Fruit fly (Drosophila melanogaster) whole organism, embryonic: ENCODE data around the gene Sf3b1.

Experiments used
- Adf1 ChIP-seq: fragments of 200-800 bp; sonication (Bioruptor generic); IDR thresholded peaks from 2 replicates; pipeline ENCODE4 v1.3.6; 2022; ENCODE audit warnings: missing biosample characterization, missing genetic modification characterization
- Atf3 ChIP-seq: fragments of 200-800 bp; sonication (Bioruptor generic); optimal IDR thresholded peaks from 3 replicates; lab custom pipeline; 2016; ENCODE audit warnings: missing biosample characterization, missing genetic modification characterization
- Awh ChIP-seq: fragments of 200-800 bp; sonication (Bioruptor generic); IDR thresholded peaks from 2 replicates; pipeline ENCODE4, ENCODE4 v1.3.6; 2022; ENCODE audit warnings: missing biosample characterization, missing genetic modification characterization
- CG10431 ChIP-seq: fragments of 200-800 bp; sonication (Bioruptor generic); optimal IDR thresholded peaks from 3 replicates; lab custom pipeline; 2018; ENCODE audit warnings: missing biosample characterization, mild to moderate bottlenecking, missing genetic modification characterization
- CG11093 ChIP-seq: fragments of 200-800 bp; sonication (Bioruptor generic); IDR thresholded peaks from 3 replicates; pipeline ENCODE4 v1.3.6; 2022; ENCODE audit warnings: missing biosample characterization, missing genetic modification characterization
- CG11696 ChIP-seq: fragments of 200-800 bp; sonication (Bioruptor generic); IDR thresholded peaks from 2 replicates; pipeline ENCODE4 v1.3.6; 2022; ENCODE audit warnings: missing biosample characterization, missing genetic modification characterization
- CG11723 ChIP-seq: fragments of 200-800 bp; sonication (Bioruptor generic); optimal IDR thresholded peaks from 2 replicates; lab custom pipeline; 2017; ENCODE audit warnings: missing biosample characterization, mild to moderate bottlenecking, missing genetic modification characterization
- CG12219 ChIP-seq: fragments of 200-800 bp; sonication (Bioruptor generic); optimal IDR thresholded peaks from 3 replicates; lab custom pipeline; 2018; ENCODE audit warnings: missing biosample characterization, mild to moderate bottlenecking, missing genetic modification characterization
- CG12391 ChIP-seq: fragments of 200-800 bp; sonication (Bioruptor generic); optimal IDR thresholded peaks from 3 replicates; lab custom pipeline; 2018; ENCODE audit warnings: missing biosample characterization, mild to moderate bottlenecking, missing genetic modification characterization, moderate library complexity
- CG13424 ChIP-seq: fragments of 200-800 bp; sonication (Bioruptor generic); optimal IDR thresholded peaks from 2 replicates; lab custom pipeline; 2019; ENCODE audit warnings: missing biosample characterization, mild to moderate bottlenecking, missing genetic modification characterization, moderate library complexity
- CG14050 ChIP-seq: fragments of 200-800 bp; sonication (Bioruptor generic); IDR thresholded peaks from 3 replicates; pipeline ENCODE4 v1.3.6; 2022; ENCODE audit warnings: missing biosample characterization, missing genetic modification characterization
- CG1602 ChIP-seq: fragments of 200-800 bp; sonication (Bioruptor generic); optimal IDR thresholded peaks from 3 replicates; lab custom pipeline; 2016; ENCODE audit warnings: missing biosample characterization, missing genetic modification characterization
- CG17328 ChIP-seq: fragments of 200-800 bp; sonication (Bioruptor generic); IDR thresholded peaks from 2 replicates; pipeline ENCODE4 v1.3.6; 2022; ENCODE audit warnings: missing biosample characterization, missing genetic modification characterization
- CG17359 ChIP-seq: fragments of 200-800 bp; sonication (Bioruptor generic); optimal IDR thresholded peaks from 3 replicates; lab custom pipeline; 2018; ENCODE audit warnings: missing biosample characterization, mild to moderate bottlenecking, missing genetic modification characterization, moderate library complexity
- CG17361 ChIP-seq: fragments of 200-800 bp; sonication (Bioruptor generic); IDR thresholded peaks from 3 replicates; pipeline ENCODE4 v1.3.6; 2022; ENCODE audit warnings: missing biosample characterization, missing genetic modification characterization
- CG2129 ChIP-seq: fragments of 200-800 bp; sonication (Bioruptor generic); IDR thresholded peaks from 2 replicates; pipeline ENCODE4 v1.3.6; 2022; ENCODE audit warnings: missing biosample characterization, missing genetic modification characterization; ENCODE audit not compliant: partially characterized antibody
- CG2712 ChIP-seq: fragments of 200-800 bp; optimal IDR thresholded peaks from 3 replicates; lab custom pipeline; 2019; ENCODE audit warnings: missing biosample characterization, mild to moderate bottlenecking, missing genetic modification characterization, moderate library complexity
- CG34224 ChIP-seq: fragments of 200-800 bp; sonication (Bioruptor generic); IDR thresholded peaks from 3 replicates; pipeline ENCODE4 v1.3.6; 2022; ENCODE audit warnings: missing biosample characterization, missing genetic modification characterization; ENCODE audit not compliant: partially characterized antibody
- CG34422 ChIP-seq: fragments of 200-800 bp; sonication (Bioruptor generic); IDR thresholded peaks from 3 replicates; pipeline ENCODE4 v1.3.6; 2022; ENCODE audit warnings: missing biosample characterization, missing genetic modification characterization
- CG4854 ChIP-seq: fragments of 200-800 bp; sonication (Bioruptor generic); optimal IDR thresholded peaks from 2 replicates; lab custom pipeline; 2016; ENCODE audit warnings: missing biosample characterization, missing genetic modification characterization, inconsistent platforms
- CG6272 ChIP-seq: fragments of 200-800 bp; sonication (Bioruptor generic); IDR thresholded peaks from 2 replicates; pipeline ENCODE4 v1.3.6; 2022; ENCODE audit warnings: missing biosample characterization, missing genetic modification characterization
- CG8281 ChIP-seq: fragments of 200-800 bp; sonication (Bioruptor generic); optimal IDR thresholded peaks from 2 replicates; lab custom pipeline; 2018; ENCODE audit warnings: missing biosample characterization, mild to moderate bottlenecking, missing genetic modification characterization, moderate library complexity
- CG9932 ChIP-seq: fragments of 200-800 bp; sonication (Bioruptor generic); IDR thresholded peaks from 2 replicates; pipeline ENCODE4 v1.3.6; 2022; ENCODE audit warnings: missing biosample characterization, missing genetic modification characterization
- CTCF ChIP-seq: fragments of 200-800 bp; sonication (Bioruptor generic); optimal IDR thresholded peaks from 2 replicates; lab custom pipeline; 2017; ENCODE audit warnings: missing biosample characterization, mild to moderate bottlenecking, missing genetic modification characterization, moderate library complexity
- E2f1 ChIP-seq: fragments of 200-800 bp; sonication (Bioruptor generic); IDR thresholded peaks from 2 replicates; pipeline ENCODE4 v1.3.6; 2022; ENCODE audit warnings: missing biosample characterization, missing genetic modification characterization
- H15 ChIP-seq: fragments of 200-800 bp; sonication (Bioruptor generic); IDR thresholded peaks from 3 replicates; pipeline ENCODE4 v1.3.6; 2022; ENCODE audit warnings: missing biosample characterization, missing genetic modification characterization
- HHEX ChIP-seq: fragments of 200-800 bp; sonication (Bioruptor generic); optimal IDR thresholded peaks from 3 replicates; lab custom pipeline; 2017; ENCODE audit warnings: missing biosample characterization, mild to moderate bottlenecking, missing genetic modification characterization, missing genetic modification reagents
- Hsf ChIP-seq: fragments of 200-800 bp; sonication (Bioruptor generic); optimal IDR thresholded peaks from 3 replicates; lab custom pipeline; 2016; ENCODE audit warnings: missing biosample characterization, missing genetic modification characterization
- Lhr ChIP-seq: fragments of 200-800 bp; sonication (Bioruptor generic); optimal IDR thresholded peaks from 3 replicates; lab custom pipeline; 2017; ENCODE audit warnings: mild to moderate bottlenecking, missing biosample characterization, missing genetic modification reagents, missing genetic modification characterization
- Meics ChIP-seq: fragments of 200-800 bp; sonication (Bioruptor generic); optimal IDR thresholded peaks from 2 replicates; lab custom pipeline; 2017; ENCODE audit warnings: missing biosample characterization, mild to moderate bottlenecking, missing genetic modification characterization
- PHDP ChIP-seq: fragments of 200-800 bp; sonication (Bioruptor generic); optimal IDR thresholded peaks from 3 replicates; lab custom pipeline; 2018; ENCODE audit warnings: missing biosample characterization, mild to moderate bottlenecking, missing genetic modification characterization, moderate library complexity
- Ptx1 ChIP-seq: fragments of 200-800 bp; sonication (Bioruptor generic); IDR thresholded peaks from 2 replicates; pipeline ENCODE4 v1.3.6; 2022; ENCODE audit warnings: missing biosample characterization, missing genetic modification characterization
- Sin3A ChIP-seq: fragments of >200 bp; optimal IDR thresholded peaks from 2 replicates; lab custom pipeline; 2018
- ac ChIP-seq: fragments of 200-800 bp; sonication (Bioruptor generic); optimal IDR thresholded peaks from 3 replicates; lab custom pipeline; 2017; ENCODE audit warnings: missing biosample characterization, mild to moderate bottlenecking, missing genetic modification characterization
- bsh ChIP-seq, 2 experiments: fragments of 200-800 bp; sonication (Bioruptor generic); optimal IDR thresholded peaks; 2 replicates each; lab custom pipeline; 2017 to 2018; ENCODE audit warnings: mild to moderate bottlenecking in 2 of 2, missing biosample characterization in 2 of 2, missing genetic modification characterization in 2 of 2, moderate library complexity in 1 of 2
- btn ChIP-seq: fragments of 200-800 bp; sonication (Bioruptor generic); optimal IDR thresholded peaks from 2 replicates; lab custom pipeline; 2016; ENCODE audit warnings: missing biosample characterization, missing genetic modification characterization
- chif ChIP-seq, 2 experiments: fragments of 200-800 bp; sonication (Bioruptor generic); optimal IDR thresholded peaks; 3 replicates each; lab custom pipeline; 2016; ENCODE audit warnings: missing biosample characterization in 2 of 2, missing genetic modification characterization in 2 of 2
- ci ChIP-seq: fragments of 200-800 bp; sonication (Bioruptor generic); IDR thresholded peaks from 3 replicates; pipeline ENCODE4 v1.3.6; 2022; ENCODE audit warnings: missing biosample characterization, missing genetic modification characterization
- dan ChIP-seq: fragments of 200-800 bp; sonication (Bioruptor generic); IDR thresholded peaks from 2 replicates; pipeline ENCODE4 v1.3.6; 2022; ENCODE audit warnings: missing biosample characterization, missing genetic modification characterization
- danr ChIP-seq: fragments of 200-800 bp; sonication (Bioruptor generic); IDR thresholded peaks from 2 replicates; pipeline ENCODE4 v1.3.6; 2022; ENCODE audit warnings: missing biosample characterization, missing genetic modification characterization
- gem ChIP-seq: fragments of 200-800 bp; sonication (Bioruptor generic); optimal IDR thresholded peaks from 2 replicates; lab custom pipeline; 2019; ENCODE audit warnings: missing biosample characterization, mild to moderate bottlenecking, missing genetic modification characterization, moderate library complexity
- gsb ChIP-seq: fragments of 200-800 bp; sonication (Bioruptor generic); IDR thresholded peaks from 2 replicates; pipeline ENCODE4 v1.3.6; 2022; ENCODE audit warnings: missing biosample characterization, missing genetic modification characterization
- kni ChIP-seq: fragments of 200-800 bp; sonication (Bioruptor generic); optimal IDR thresholded peaks from 3 replicates; lab custom pipeline; 2017; ENCODE audit warnings: mild to moderate bottlenecking, missing biosample characterization, missing genetic modification reagents, missing genetic modification characterization
- row ChIP-seq: fragments of 200-800 bp; sonication (Bioruptor generic); IDR thresholded peaks from 3 replicates; pipeline ENCODE4 v1.3.6; 2022; ENCODE audit warnings: missing biosample characterization, missing genetic modification characterization
- slou ChIP-seq: fragments of 200-800 bp; sonication (Bioruptor generic); optimal IDR thresholded peaks from 3 replicates; lab custom pipeline; 2016; ENCODE audit warnings: missing biosample characterization, missing genetic modification characterization
- sob ChIP-seq: fragments of 200-800 bp; sonication (Bioruptor generic); IDR thresholded peaks from 2 replicates; pipeline ENCODE4 v1.3.6; 2022; ENCODE audit warnings: missing biosample characterization, missing genetic modification characterization
- sr ChIP-seq: fragments of 200-800 bp; sonication (Bioruptor generic); IDR thresholded peaks from 3 replicates; pipeline ENCODE4 v1.3.6; 2022; ENCODE audit warnings: missing biosample characterization, missing genetic modification characterization
- ssp ChIP-seq: fragments of 200-800 bp; sonication (Bioruptor generic); IDR thresholded peaks from 2 replicates; pipeline ENCODE4 v1.3.6; 2022; ENCODE audit warnings: missing biosample characterization, missing genetic modification characterization
- tio ChIP-seq: fragments of 200-800 bp; sonication (Bioruptor generic); optimal IDR thresholded peaks from 2 replicates; lab custom pipeline; 2017; ENCODE audit warnings: missing biosample characterization, missing genetic modification characterization, inconsistent platforms
- tna ChIP-seq: fragments of 200-800 bp; sonication (Bioruptor generic); IDR thresholded peaks from 2 replicates; pipeline ENCODE4 v1.3.6; 2022; ENCODE audit warnings: missing biosample characterization, missing genetic modification characterization; ENCODE audit not compliant: partially characterized antibody
- vvl ChIP-seq: fragments of 200-800 bp; sonication (Bioruptor generic); IDR thresholded peaks from 2 replicates; pipeline ENCODE4 v1.3.6; 2022; ENCODE audit warnings: missing biosample characterization, missing genetic modification characterization

Sf3b1 gene

dm6 chr2L:522752-523151, 45.4 kb upstream of the Sf3b1 start (continued):
- TF ChIP-seq slou (GFP tag; lab: Kevin White, UChicago) (peak; percentile 19), sr (GFP tag; lab: Robert Waterston, UW) (0 out of 3 replicates have a peak, but pooled peaks have one; percentile 8), gem (tag; lab: Kevin White, UChicago) (peak; percentile 78), CG17328 (peak; percentile 61), Hsf (GFP tag; lab: Kevin White, UChicago) (peak; percentile 48), ac (GFP tag; lab: Kevin White, UChicago) (no peak), Awh (GFP tag; lab: Robert Waterston, UW) (peak; percentile 73), dan (GFP tag; lab: Robert Waterston, UW) (peak; percentile 47; the same call in 1 of the 2 replicates), E2f1 (GFP tag; lab: Robert Waterston, UW) (peak; percentile 52; the same call in 1 of the 2 replicates), tna (no peak), CG4854 (no peak), CG34422 (GFP tag; lab: Robert Waterston, UW) (0 out of 3 replicates have a peak, but pooled peaks have one; percentile 24), sob (GFP tag; lab: Robert Waterston, UW) (peak; percentile 43; the same call in 1 of the 2 replicates), CG1602 (GFP tag; lab: Kevin White, UChicago) (peak; percentile 44), Meics (GFP tag; lab: Kevin White, UChicago) (no peak), CTCF (peak; percentile 8), chif (GFP tag; optimal IDR thresholded peaks at IDR 0.05; lab: Kevin White, UChicago) (peak in 1 of 2 experiments; percentile 6), Atf3 (GFP tag; lab: Kevin White, UChicago) (no peak), CG34224 (no peak), Ptx1 (GFP tag; lab: Robert Waterston, UW) (peak; percentile 49), ssp (GFP tag; lab: Robert Waterston, UW) (0 out of 2 replicates have a peak, but pooled peaks have one; percentile 29), CG2129 (GFP tag; lab: Robert Waterston, UW) (no peak), Sin3A (lab: Kevin White, UChicago) (no peak), CG13424 (peak; percentile 49), PHDP (tag; lab: Kevin White, UChicago) (peak; percentile 50), row (peak; percentile 62; the same call in 2 of the 3 replicates), danr (0 out of 2 replicates have a peak, but pooled peaks have one; percentile 20), tio (GFP tag; lab: Kevin White, UChicago) (peak; percentile 35), ci (GFP tag; lab: Robert Waterston, UW) (peak; percentile 59; the same call in 2 of the 3 replicates), CG17359 (tag; lab: Kevin White, UChicago) (peak; percentile 27), bsh (GFP tag; optimal IDR thresholded peaks at IDR 0.05; lab: Kevin White, UChicago) (peak in 1 of 2 experiments; percentile 79), Lhr (GFP tag; lab: Kevin White, UChicago) (peak; percentile 43), CG12219 (GFP tag; lab: Kevin White, UChicago) (peak; percentile 46), Adf1 (GFP tag; lab: Robert Waterston, UW) (no peak), CG9932 (GFP tag; lab: Robert Waterston, UW) (no peak), vvl (peak; percentile 61), CG11093 (peak; percentile 35; the same call in 1 of the 3 replicates), CG2712 (tag; lab: Kevin White, UChicago) (peak; percentile 71), H15 (GFP tag; lab: Robert Waterston, UW) (peak; percentile 51; the same call in 2 of the 3 replicates), HHEX (GFP tag; lab: Kevin White, UChicago) (peak; percentile 50), CG11696 (GFP tag; lab: Robert Waterston, UW) (0 out of 2 replicates have a peak, but pooled peaks have one; percentile 10), CG14050 (GFP tag; lab: Robert Waterston, UW) (0 out of 3 replicates have a peak, but pooled peaks have one; percentile 29), CG17361 (GFP tag; lab: Robert Waterston, UW) (peak; percentile 48; the same call in 2 of the 3 replicates), CG6272 (GFP tag; lab: Robert Waterston, UW) (peak; percentile 68), gsb (GFP tag; lab: Robert Waterston, UW) (no peak), kni (no peak), CG12391 (tag; lab: Kevin White, UChicago) (peak; percentile 58), btn (GFP tag; lab: Kevin White, UChicago) (no peak), CG8281 (tag; lab: Kevin White, UChicago) (no peak), CG11723 (GFP tag; lab: Kevin White, UChicago) (peak; percentile 3), CG10431 (no peak)
